Fruit fly (Drosophila melanogaster) whole organism, embryonic: ENCODE results near the gene CG17202.

Experiments used
- Aef1 ChIP-seq: fragments of 200-800 bp; sonication (Bioruptor generic); IDR thresholded peaks from 3 replicates; pipeline ENCODE4 v1.3.6; 2022; ENCODE audit warnings: missing biosample characterization, missing genetic modification characterization
- B-H1 ChIP-seq: fragments of 200-800 bp; sonication (Bioruptor generic); IDR thresholded peaks from 3 replicates; pipeline ENCODE4 v1.3.6; 2022; ENCODE audit warnings: missing biosample characterization, missing genetic modification characterization
- Bteb2 ChIP-seq: fragments of 200-800 bp; sonication (Bioruptor generic); optimal IDR thresholded peaks from 2 replicates; lab custom pipeline; 2016; ENCODE audit warnings: missing biosample characterization, missing genetic modification characterization
- CG10543 ChIP-seq: fragments of 200-800 bp; sonication (Bioruptor generic); optimal IDR thresholded peaks from 3 replicates; lab custom pipeline; 2017; ENCODE audit warnings: missing biosample characterization, mild to moderate bottlenecking, missing genetic modification characterization, moderate library complexity
- CG11560 ChIP-seq: fragments of 200-800 bp; sonication (Bioruptor generic); IDR thresholded peaks from 3 replicates; pipeline ENCODE4 v1.3.6; 2022; ENCODE audit warnings: missing biosample characterization, missing genetic modification characterization
- CG12391 ChIP-seq: fragments of 200-800 bp; sonication (Bioruptor generic); optimal IDR thresholded peaks from 3 replicates; lab custom pipeline; 2018; ENCODE audit warnings: missing biosample characterization, mild to moderate bottlenecking, missing genetic modification characterization, moderate library complexity
- CG13775 ChIP-seq: fragments of 200-800 bp; sonication (Bioruptor generic); optimal IDR thresholded peaks from 3 replicates; lab custom pipeline; 2017; ENCODE audit warnings: missing biosample characterization, mild to moderate bottlenecking, missing genetic modification characterization
- CG14441 ChIP-seq: fragments of 200-800 bp; sonication (Bioruptor generic); IDR thresholded peaks from 2 replicates; pipeline ENCODE4 v1.3.6; 2022; ENCODE audit warnings: missing biosample characterization, missing genetic modification characterization
- CG15011 ChIP-seq: fragments of 200-800 bp; sonication (Bioruptor generic); optimal IDR thresholded peaks from 3 replicates; lab custom pipeline; 2018; ENCODE audit warnings: missing biosample characterization, mild to moderate bottlenecking, missing genetic modification characterization
- CG15073 ChIP-seq: fragments of 200-800 bp; sonication (Bioruptor generic); optimal IDR thresholded peaks from 2 replicates; lab custom pipeline; 2016; ENCODE audit warnings: missing biosample characterization, missing genetic modification characterization
- CG15479 ChIP-seq: fragments of 200-800 bp; sonication (Bioruptor generic); optimal IDR thresholded peaks from 3 replicates; lab custom pipeline; 2019; ENCODE audit warnings: missing biosample characterization, mild to moderate bottlenecking, missing genetic modification characterization, moderate library complexity
- CG15601 ChIP-seq: fragments of 200-800 bp; sonication (Bioruptor generic); optimal IDR thresholded peaks from 3 replicates; lab custom pipeline; 2019; ENCODE audit warnings: missing biosample characterization, mild to moderate bottlenecking, missing genetic modification characterization, moderate library complexity
- CG16779 ChIP-seq: fragments of 200-800 bp; sonication (Bioruptor generic); IDR thresholded peaks from 2 replicates; pipeline ENCODE4 v1.3.6; 2022; ENCODE audit warnings: missing biosample characterization, missing genetic modification characterization
- CG17328 ChIP-seq: fragments of 200-800 bp; sonication (Bioruptor generic); IDR thresholded peaks from 2 replicates; pipeline ENCODE4 v1.3.6; 2022; ENCODE audit warnings: missing biosample characterization, missing genetic modification characterization
- CG18599 ChIP-seq: fragments of 200-800 bp; sonication (Bioruptor generic); optimal IDR thresholded peaks from 3 replicates; lab custom pipeline; 2017; ENCODE audit warnings: missing biosample characterization, missing genetic modification characterization, mild to moderate bottlenecking, moderate library complexity, missing genetic modification reagents
- CG2199 ChIP-seq: fragments of 200-800 bp; sonication (Bioruptor generic); IDR thresholded peaks from 3 replicates; pipeline ENCODE4 v1.3.6; 2022; ENCODE audit warnings: missing biosample characterization, missing genetic modification characterization
- CG4424 ChIP-seq: fragments of 200-800 bp; sonication (Bioruptor generic); optimal IDR thresholded peaks from 3 replicates; lab custom pipeline; 2016; ENCODE audit warnings: missing biosample characterization, missing genetic modification characterization
- CG5180 ChIP-seq: fragments of 200-800 bp; sonication (Bioruptor generic); optimal IDR thresholded peaks from 3 replicates; lab custom pipeline; 2017; ENCODE audit warnings: missing biosample characterization, missing genetic modification characterization, mild to moderate bottlenecking, moderate library complexity, missing genetic modification reagents
- CG6254 ChIP-seq: fragments of 200-800 bp; sonication (Bioruptor generic); optimal IDR thresholded peaks from 3 replicates; lab custom pipeline; 2017; ENCODE audit warnings: mild to moderate bottlenecking, missing biosample characterization, missing genetic modification reagents, missing genetic modification characterization
- CG7271 ChIP-seq: fragments of 200-800 bp; sonication (Bioruptor generic); optimal IDR thresholded peaks from 2 replicates; lab custom pipeline; 2018; ENCODE audit warnings: missing biosample characterization, mild to moderate bottlenecking, missing genetic modification characterization, moderate library complexity
- CG7556 ChIP-seq: fragments of 200-800 bp; sonication (Bioruptor generic); optimal IDR thresholded peaks from 2 replicates; lab custom pipeline; 2017; ENCODE audit warnings: missing biosample characterization, mild to moderate bottlenecking, missing genetic modification characterization
- CTCF ChIP-seq: fragments of 200-800 bp; sonication (Bioruptor generic); optimal IDR thresholded peaks from 2 replicates; lab custom pipeline; 2017; ENCODE audit warnings: missing biosample characterization, mild to moderate bottlenecking, missing genetic modification characterization, moderate library complexity
- Chrac-16 ChIP-seq: fragments of 200-800 bp; sonication (Bioruptor generic); optimal IDR thresholded peaks from 3 replicates; lab custom pipeline; 2016; ENCODE audit warnings: missing biosample characterization, missing genetic modification characterization
- D19A ChIP-seq: fragments of 200-800 bp; optimal IDR thresholded peaks from 3 replicates; lab custom pipeline; 2019; ENCODE audit warnings: missing biosample characterization, mild to moderate bottlenecking, missing genetic modification characterization, moderate library complexity
- Deaf1 ChIP-seq: fragments of 200-800 bp; optimal IDR thresholded peaks from 3 replicates; lab custom pipeline; 2019; ENCODE audit warnings: missing biosample characterization, mild to moderate bottlenecking, missing genetic modification characterization, moderate library complexity
- Doc3 ChIP-seq: fragments of 200-800 bp; sonication (Bioruptor generic); IDR thresholded peaks from 3 replicates; pipeline ENCODE4 v1.3.6; 2022; ENCODE audit warnings: missing biosample characterization, missing genetic modification characterization; ENCODE audit not compliant: partially characterized antibody
- Drgx ChIP-seq: fragments of 200-800 bp; sonication (Bioruptor generic); IDR thresholded peaks from 2 replicates; pipeline ENCODE4 v1.3.6; 2022; ENCODE audit warnings: missing biosample characterization, missing genetic modification characterization
- Hey ChIP-seq: fragments of 200-800 bp; sonication (Bioruptor generic); optimal IDR thresholded peaks from 3 replicates; lab custom pipeline; 2018; ENCODE audit warnings: missing biosample characterization, mild to moderate bottlenecking, missing genetic modification characterization
- MESR4 ChIP-seq: fragments of 200-800 bp; sonication (Bioruptor generic); optimal IDR thresholded peaks from 2 replicates; lab custom pipeline; 2018; ENCODE audit warnings: missing biosample characterization, mild to moderate bottlenecking, missing genetic modification characterization, moderate library complexity
- Myb ChIP-seq: fragments of 200-800 bp; sonication (Bioruptor generic); optimal IDR thresholded peaks from 2 replicates; lab custom pipeline; 2016; ENCODE audit warnings: missing biosample characterization, missing genetic modification characterization
- Oaz ChIP-seq: fragments of 200-800 bp; sonication (Bioruptor generic); IDR thresholded peaks from 2 replicates; pipeline ENCODE4 v1.3.6; 2022; ENCODE audit warnings: missing biosample characterization, missing genetic modification characterization
- ara ChIP-seq: fragments of 200-800 bp; sonication (Bioruptor generic); IDR thresholded peaks from 2 replicates; pipeline ENCODE4 v1.3.6; 2022; ENCODE audit warnings: missing biosample characterization, missing genetic modification characterization
- bowl ChIP-seq: fragments of 200-800 bp; sonication (Bioruptor generic); IDR thresholded peaks from 2 replicates; pipeline ENCODE4 v1.3.6; 2022; ENCODE audit warnings: missing biosample characterization, missing genetic modification characterization
- cas ChIP-seq: fragments of 200-800 bp; sonication (Bioruptor generic); IDR thresholded peaks from 2 replicates; pipeline ENCODE4 v1.3.6; 2022; ENCODE audit warnings: missing biosample characterization, missing genetic modification characterization
- crc ChIP-seq: fragments of 200-800 bp; sonication (Bioruptor generic); optimal IDR thresholded peaks from 2 replicates; lab custom pipeline; 2016; ENCODE audit warnings: missing biosample characterization, missing genetic modification characterization
- croc ChIP-seq: fragments of 200-800 bp; sonication (Bioruptor generic); conservative IDR thresholded peaks from 3 replicates; pipeline ENCODE4 v1.3.6; 2022; ENCODE audit warnings: missing biosample characterization, missing genetic modification characterization
- fru ChIP-seq: fragments of >200 bp; optimal IDR thresholded peaks from 2 replicates; lab custom pipeline; 2017
- gsb-n ChIP-seq: fragments of 200-800 bp; sonication (Bioruptor generic); optimal IDR thresholded peaks from 3 replicates; lab custom pipeline; 2018; ENCODE audit warnings: missing biosample characterization, mild to moderate bottlenecking, missing genetic modification characterization
- gt ChIP-seq: fragments of 200-800 bp; sonication (Bioruptor generic); IDR thresholded peaks from 2 replicates; pipeline ENCODE4 v1.3.6; 2022; ENCODE audit warnings: missing biosample characterization, missing genetic modification characterization
- inv ChIP-seq: fragments of 200-800 bp; sonication (Bioruptor generic); IDR thresholded peaks from 2 replicates; pipeline ENCODE4 v1.3.6; 2022; ENCODE audit warnings: missing biosample characterization, missing genetic modification characterization; ENCODE audit not compliant: partially characterized antibody
- jigr1 ChIP-seq: fragments of 200-800 bp; sonication (Bioruptor generic); IDR thresholded peaks from 3 replicates; pipeline ENCODE4 v1.3.6; 2022; ENCODE audit warnings: missing biosample characterization, missing genetic modification characterization
- kah ChIP-seq: fragments of 200-800 bp; sonication (Bioruptor generic); optimal IDR thresholded peaks from 2 replicates; lab custom pipeline; 2018; ENCODE audit warnings: missing biosample characterization, mild to moderate bottlenecking, missing genetic modification characterization
- lmd ChIP-seq: fragments of 200-800 bp; sonication (Bioruptor generic); IDR thresholded peaks from 2 replicates; pipeline ENCODE4 v1.3.6; 2022; ENCODE audit warnings: missing biosample characterization, missing genetic modification characterization
- oc ChIP-seq: fragments of 200-800 bp; sonication (Bioruptor generic); optimal IDR thresholded peaks from 2 replicates; lab custom pipeline; 2018; ENCODE audit warnings: missing biosample characterization, mild to moderate bottlenecking, missing genetic modification characterization, moderate library complexity
- otp ChIP-seq: fragments of 200-800 bp; sonication (Bioruptor generic); IDR thresholded peaks from 3 replicates; pipeline ENCODE4, ENCODE4 v1.3.6; 2022; ENCODE audit warnings: missing biosample characterization, missing genetic modification characterization
- pnt ChIP-seq: fragments of 200-800 bp; sonication (Bioruptor generic); optimal IDR thresholded peaks from 3 replicates; lab custom pipeline; 2016; ENCODE audit warnings: missing biosample characterization, missing genetic modification characterization
- schlank ChIP-seq: fragments of 200-800 bp; sonication (Bioruptor generic); optimal IDR thresholded peaks from 2 replicates; lab custom pipeline; 2018; ENCODE audit warnings: missing biosample characterization, mild to moderate bottlenecking, missing genetic modification characterization
- shn ChIP-seq: fragments of 200-800 bp; sonication (Bioruptor generic); optimal IDR thresholded peaks from 3 replicates; lab custom pipeline; 2016; ENCODE audit warnings: missing biosample characterization, missing genetic modification characterization
- sim ChIP-seq: fragments of 200-800 bp; sonication (Bioruptor generic); IDR thresholded peaks from 2 replicates; pipeline ENCODE4 v1.3.6; 2022; ENCODE audit warnings: missing biosample characterization, missing genetic modification characterization
- so ChIP-seq: fragments of 200-800 bp; sonication (Bioruptor generic); IDR thresholded peaks from 3 replicates; pipeline ENCODE4 v1.3.6; 2022; ENCODE audit warnings: missing biosample characterization, missing genetic modification characterization
- ttk ChIP-seq: fragments of 200-800 bp; sonication (Bioruptor generic); IDR thresholded peaks from 2 replicates; pipeline ENCODE4 v2.1.2; 2022; ENCODE audit warnings: missing biosample characterization, missing genetic modification characterization
- wek ChIP-seq: fragments of 200-800 bp; sonication (Bioruptor generic); optimal IDR thresholded peaks from 3 replicates; lab custom pipeline; 2018; ENCODE audit warnings: missing biosample characterization, mild to moderate bottlenecking, missing genetic modification characterization, moderate library complexity
- zf30C ChIP-seq: fragments of 200-800 bp; sonication (Bioruptor generic); optimal IDR thresholded peaks from 3 replicates; lab custom pipeline; 2018; ENCODE audit warnings: missing biosample characterization, mild to moderate bottlenecking, missing genetic modification characterization
- zfh1 ChIP-seq: fragments of 200-800 bp; sonication (Bioruptor generic); IDR thresholded peaks from 3 replicates; pipeline ENCODE4 v1.3.6; 2022; ENCODE audit warnings: missing biosample characterization, missing genetic modification characterization

CG17202 gene

DNA sequence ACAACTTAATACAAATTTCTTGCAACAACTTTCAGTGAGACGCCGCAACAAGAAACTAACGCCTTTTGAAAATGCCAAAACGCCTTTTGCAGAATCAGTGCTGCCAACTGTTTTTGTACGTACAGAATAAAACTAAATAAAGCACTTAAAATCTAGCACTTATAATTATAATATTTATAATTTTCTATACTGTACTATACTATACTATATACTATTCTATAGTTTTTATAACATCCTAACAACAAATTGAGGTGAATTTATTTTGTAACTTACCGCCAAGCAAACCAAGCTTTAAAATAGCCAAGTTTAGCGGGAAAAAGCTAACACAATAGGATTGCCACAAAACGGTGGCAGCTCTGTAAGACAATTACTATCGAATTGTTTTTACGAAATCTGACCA is 11.2 kb downstream of the CG17202 start, which contains the start of the genes Aos1 and Srlp (continued):
- TF ChIP-seq gsb-n (tag; lab: Kevin White, UChicago) (no peak), CG16779 (GFP tag; lab: Robert Waterston, UW) (no peak), Doc3 (GFP tag; lab: Robert Waterston, UW) (no peak), CG15073 (GFP tag; lab: Kevin White, UChicago) (no peak), CG15479 (GFP tag; lab: Kevin White, UChicago) (no peak), oc (tag; lab: Kevin White, UChicago) (no peak), B-H1 (GFP tag; lab: Robert Waterston, UW) (no peak), CG17328 (GFP tag; lab: Robert Waterston, UW) (0 out of 2 replicates have a peak, but pooled peaks have one; percentile 30), CG14441 (GFP tag; lab: Robert Waterston, UW) (no peak), Chrac-16 (peak; percentile 38), Deaf1 (tag; lab: Kevin White, UChicago) (no peak), Myb (GFP tag; lab: Kevin White, UChicago) (no peak), sim (GFP tag; lab: Robert Waterston, UW) (no peak), CG13775 (peak; percentile 56), Hey (tag; lab: Kevin White, UChicago) (no peak), crc (GFP tag; lab: Kevin White, UChicago) (no peak), CG7556 (GFP tag; lab: Kevin White, UChicago) (peak; percentile 40), otp (GFP tag; lab: Robert Waterston, UW) (no peak), CG10543 (GFP tag; lab: Kevin White, UChicago) (peak; percentile 41), pnt (no peak), gt (GFP tag; lab: Robert Waterston, UW) (no peak), CTCF (GFP tag; lab: Kevin White, UChicago) (peak; percentile 40), croc (GFP tag; lab: Robert Waterston, UW) (no peak), kah (GFP tag; lab: Kevin White, UChicago) (peak; percentile 27), wek (GFP tag; lab: Kevin White, UChicago) (no peak), CG15601 (tag; lab: Kevin White, UChicago) (peak; percentile 58), ara (GFP tag; lab: Robert Waterston, UW) (no peak), CG7271 (tag; lab: Kevin White, UChicago) (no peak), CG5180 (no peak), lmd (GFP tag; lab: Robert Waterston, UW) (peak; percentile 37; the same call in 1 of the 2 replicates), fru (lab: Kevin White, UChicago) (no peak), MESR4 (GFP tag; lab: Kevin White, UChicago) (no peak), zf30C (GFP tag; lab: Kevin White, UChicago) (no peak), Drgx (no peak), CG2199 (GFP tag; lab: Robert Waterston, UW) (no peak), D19A (tag; lab: Kevin White, UChicago) (peak; percentile 52), CG4424 (GFP tag; lab: Kevin White, UChicago) (no peak), jigr1 (GFP tag; lab: Robert Waterston, UW) (no peak), Bteb2 (GFP tag; lab: Kevin White, UChicago) (no peak), bowl (GFP tag; lab: Robert Waterston, UW) (no peak), ttk (GFP tag; lab: Robert Waterston, UW) (no peak), Aef1 (no peak), schlank (tag; lab: Kevin White, UChicago) (no peak), cas (GFP tag; lab: Robert Waterston, UW) (no peak), CG18599 (no peak), Oaz (no peak), zfh1 (no peak), CG6254 (no peak), CG12391 (tag; lab: Kevin White, UChicago) (peak; percentile 81), inv (no peak), so (GFP tag; lab: Robert Waterston, UW) (no peak), CG15011 (GFP tag; lab: Kevin White, UChicago) (no peak), CG11560 (tag; lab: Robert Waterston, UW) (no peak), shn (GFP tag; lab: Kevin White, UChicago) (no peak)
